Worm (Caenorhabditis elegans): ENCODE results near the gene T24E12.13.

DNA sequence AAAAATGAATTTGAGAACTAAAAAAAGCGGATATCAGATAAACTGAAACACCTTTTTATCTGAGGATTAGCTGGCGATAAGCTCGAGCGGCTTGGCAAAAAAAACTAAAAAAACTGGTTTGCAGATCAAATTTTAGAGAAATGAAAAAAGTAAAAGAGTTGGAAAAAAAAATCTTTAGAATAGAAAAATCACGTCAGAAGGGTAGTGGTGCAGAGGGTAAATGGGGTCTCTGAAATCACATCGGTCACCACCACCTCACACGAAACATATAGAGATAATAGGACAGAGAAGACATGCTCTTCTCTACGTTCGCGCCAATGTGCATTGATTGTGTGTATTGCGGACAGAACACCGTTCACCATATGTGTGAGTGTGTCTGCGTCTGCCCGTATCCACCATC is 6.0 kb upstream of the T24E12.13 start:
- TF ChIP-seq W03F9.2 (tag; optimal IDR thresholded peaks at IDR 0.05), result no peak
- no peak for TF ChIP-seq him-1 (tag; optimal IDR thresholded peaks at IDR 0.05)
- TF ChIP-seq dao-5 (tag; optimal IDR thresholded peaks at IDR 0.05), result no peak
